Worm (Caenorhabditis elegans) whole organism, L1 larva: Measurements from ENCODE around the gene F08F1.4.

Experiments
- C04F5.9 ChIP-seq: sonication (generic microtip); optimal IDR thresholded peaks from 2 replicates; lab custom pipeline; 2016; ENCODE audit warnings: missing genetic modification characterization, missing compliant biosample characterization
- C16A3.4 ChIP-seq: fragments of 150-350 bp; optimal IDR thresholded peaks from 2 replicates; lab custom pipeline; 2014; ENCODE audit warnings: missing biosample characterization, missing genetic modification characterization
- alr-1 ChIP-seq: fragments of 200-800 bp; sonication (Bioruptor generic); optimal IDR thresholded peaks from 2 replicates; lab custom pipeline; 2018; ENCODE audit warnings: borderline replicate concordance, mild to moderate bottlenecking, missing genetic modification characterization, missing compliant biosample characterization
- aly-2 ChIP-seq: fragments of 150-350 bp; optimal IDR thresholded peaks from 2 replicates; lab custom pipeline; 2014; ENCODE audit warnings: missing biosample characterization, missing genetic modification characterization
- ama-1 ChIP-seq: fragments of 150-350 bp; optimal IDR thresholded peaks from 2 replicates; lab custom pipeline; 2014
- ceh-63 ChIP-seq: fragments of 200-800 bp; sonication (Bioruptor generic); optimal IDR thresholded peaks from 2 replicates; lab custom pipeline; 2018; ENCODE audit warnings: mild to moderate bottlenecking, missing genetic modification characterization, missing compliant biosample characterization
- ceh-82 ChIP-seq, 3 experiments: fragments of 150-350 bp in 1 of 3; sonication (generic microtip) in 2 of 3; optimal IDR thresholded peaks; 2 replicates each; lab custom pipeline; 2014 to 2017; ENCODE audit warnings: missing biosample characterization in 3 of 3, missing genetic modification characterization in 3 of 3
- ceh-88 ChIP-seq: fragments of 200-800 bp; sonication (Bioruptor generic); IDR thresholded peaks from 2 replicates; pipeline ENCODE4 v1.3.6; 2022; ENCODE audit warnings: missing genetic modification characterization, missing compliant biosample characterization
- ceh-90 ChIP-seq: sonication (generic microtip); optimal IDR thresholded peaks from 2 replicates; lab custom pipeline; 2016; ENCODE audit warnings: missing genetic modification characterization, missing compliant biosample characterization
- ces-1 ChIP-seq: fragments of 150-350 bp; optimal IDR thresholded peaks from 2 replicates; lab custom pipeline; 2014; ENCODE audit warnings: missing biosample characterization, missing genetic modification reagents, missing genetic modification characterization
- dpl-1 ChIP-seq, 3 experiments: fragments of 150-350 bp in 2 of 3; sonication (generic microtip) in 1 of 3; optimal IDR thresholded peaks; 2 replicates each; lab custom pipeline; 2014 to 2017; ENCODE audit warnings: missing biosample characterization in 3 of 3, missing genetic modification characterization in 3 of 3, missing genetic modification reagents in 3 of 3
- egl-13 ChIP-seq: sonication (generic microtip); optimal IDR thresholded peaks from 2 replicates; lab custom pipeline; 2016; ENCODE audit warnings: missing genotype, missing genetic modification reagents, missing genetic modification characterization, missing compliant biosample characterization
- egl-27 ChIP-seq, 2 experiments: fragments of 150-350 bp in 1 of 2; sonication (generic microtip); optimal IDR thresholded peaks; 3 replicates each; lab custom pipeline; 2017 to 2018; ENCODE audit warnings: missing biosample characterization in 2 of 2, missing genetic modification characterization in 2 of 2, missing genetic modification reagents in 2 of 2
- elt-3 ChIP-seq, 6 experiments: fragments of 150-350 bp in 1 of 6; sonication (generic microtip); optimal IDR thresholded peaks; 2 replicates each; lab custom pipeline; 2017 to 2018; ENCODE audit warnings: missing biosample characterization in 6 of 6, missing genetic modification characterization in 6 of 6, inconsistent platforms in 1 of 6
- irx-1 ChIP-seq: sonication (generic microtip); optimal IDR thresholded peaks from 2 replicates; lab custom pipeline; 2016; ENCODE audit warnings: missing genetic modification characterization, missing compliant biosample characterization
- isw-1 ChIP-seq: fragments of 200-800 bp; sonication (Bioruptor generic); IDR thresholded peaks from 2 replicates; pipeline ENCODE4 v1.3.6; 2022; ENCODE audit warnings: missing genetic modification characterization, missing compliant biosample characterization
- jun-1 ChIP-seq: fragments of 150-350 bp; optimal IDR thresholded peaks from 2 replicates; lab custom pipeline; 2014; ENCODE audit warnings: missing biosample characterization, missing genetic modification reagents, missing genetic modification characterization
- lin-14 ChIP-seq: fragments of 200-800 bp; sonication (Bioruptor generic); optimal IDR thresholded peaks from 2 replicates; lab custom pipeline; 2018; ENCODE audit warnings: mild to moderate bottlenecking, missing genetic modification characterization, moderate library complexity, missing compliant biosample characterization
- lin-35 ChIP-seq, 2 experiments: fragments of 150-350 bp; optimal IDR thresholded peaks; 2 replicates each; lab custom pipeline; 2014; ENCODE audit warnings: missing biosample characterization in 2 of 2, missing genetic modification characterization in 2 of 2, missing genetic modification reagents in 2 of 2
- lin-39 ChIP-seq: fragments of 150-350 bp; optimal IDR thresholded peaks from 2 replicates; lab custom pipeline; 2014; ENCODE audit warnings: missing biosample characterization, missing genetic modification reagents, missing genetic modification characterization
- mab-9 ChIP-seq: fragments of 200-800 bp; sonication (Bioruptor generic); IDR thresholded peaks from 2 replicates; pipeline ENCODE4 v1.3.6; 2022; ENCODE audit warnings: missing genetic modification reagents, missing genetic modification characterization, missing compliant biosample characterization
- mef-2 ChIP-seq: fragments of 150-350 bp; optimal IDR thresholded peaks from 2 replicates; lab custom pipeline; 2014; ENCODE audit warnings: missing biosample characterization, missing genetic modification characterization
- mep-1 ChIP-seq: fragments of 150-350 bp; optimal IDR thresholded peaks from 2 replicates; lab custom pipeline; 2014; ENCODE audit warnings: missing biosample characterization, missing genetic modification characterization
- nhr-11 ChIP-seq: fragments of 150-350 bp; optimal IDR thresholded peaks from 2 replicates; lab custom pipeline; 2014; ENCODE audit warnings: missing biosample characterization, missing genetic modification characterization
- nhr-12 ChIP-seq: sonication (generic microtip); optimal IDR thresholded peaks from 2 replicates; lab custom pipeline; 2017; ENCODE audit warnings: missing biosample characterization, missing genetic modification characterization
- nhr-19 ChIP-seq: fragments of 200-800 bp; sonication (Bioruptor generic); conservative IDR thresholded peaks from 2 replicates; pipeline ENCODE4 v1.3.6; 2022; ENCODE audit warnings: missing genetic modification characterization, missing compliant biosample characterization
- nhr-20 ChIP-seq: sonication (generic microtip); optimal IDR thresholded peaks from 2 replicates; lab custom pipeline; 2016; ENCODE audit warnings: mild to moderate bottlenecking, missing genetic modification characterization, missing compliant biosample characterization
- nhr-28 ChIP-seq: fragments of 150-350 bp; optimal IDR thresholded peaks from 2 replicates; lab custom pipeline; 2014; ENCODE audit warnings: missing biosample characterization, missing genetic modification characterization
- nhr-47 ChIP-seq: sonication (generic microtip); optimal IDR thresholded peaks from 2 replicates; lab custom pipeline; 2016; ENCODE audit warnings: mild to moderate bottlenecking, missing genetic modification characterization, moderate library complexity, missing compliant biosample characterization
- nhr-71 ChIP-seq: sonication (generic microtip); optimal IDR thresholded peaks from 2 replicates; lab custom pipeline; 2016; ENCODE audit warnings: mild to moderate bottlenecking, missing genetic modification characterization, moderate library complexity, missing compliant biosample characterization
- nhr-77 ChIP-seq: fragments of 150-350 bp; optimal IDR thresholded peaks from 2 replicates; lab custom pipeline; 2014; ENCODE audit warnings: missing biosample characterization, missing genetic modification characterization
- nhr-85 ChIP-seq: sonication (generic microtip); peaks from one replicate; lab custom pipeline; 2016; ENCODE audit warnings: missing genetic modification characterization, inconsistent platforms, missing compliant biosample characterization
- nhr-90 ChIP-seq: sonication (generic microtip); optimal IDR thresholded peaks from 2 replicates; lab custom pipeline; 2016; ENCODE audit warnings: mild to moderate bottlenecking, missing genetic modification characterization, missing compliant biosample characterization; ENCODE audit not compliant: poor library complexity
- pag-3 ChIP-seq: sonication (generic microtip); optimal IDR thresholded peaks from 2 replicates; lab custom pipeline; 2017; ENCODE audit warnings: missing genetic modification characterization, mild to moderate bottlenecking, missing compliant biosample characterization, antibody characterized with exemption, borderline replicate concordance; ENCODE audit not compliant: insufficient read depth
- pax-3 ChIP-seq: fragments of 200-800 bp; sonication (Bioruptor generic); optimal IDR thresholded peaks from 2 replicates; lab custom pipeline; 2018; ENCODE audit warnings: mild to moderate bottlenecking, missing genetic modification characterization, moderate library complexity, missing compliant biosample characterization
- pqm-1 ChIP-seq: sonication (generic microtip); optimal IDR thresholded peaks from 3 replicates; lab custom pipeline; 2017; ENCODE audit warnings: missing biosample characterization, missing genetic modification characterization
- rnt-1 ChIP-seq: sonication (generic microtip); optimal IDR thresholded peaks from 2 replicates; lab custom pipeline; 2016; ENCODE audit warnings: mild to moderate bottlenecking, missing genetic modification characterization, moderate library complexity, missing compliant biosample characterization
- skn-1 ChIP-seq: fragments of 150-350 bp; optimal IDR thresholded peaks from 2 replicates; lab custom pipeline; 2014; ENCODE audit warnings: missing biosample characterization, missing genetic modification characterization
- snpc-4 ChIP-seq: fragments of 150-350 bp; optimal IDR thresholded peaks from 2 replicates; lab custom pipeline; 2014; ENCODE audit warnings: missing biosample characterization, missing genetic modification characterization
- snu-23 ChIP-seq: sonication (generic microtip); optimal IDR thresholded peaks from 2 replicates; lab custom pipeline; 2016; ENCODE audit warnings: missing genetic modification characterization, missing compliant biosample characterization
- sox-4 ChIP-seq: sonication (generic microtip); optimal IDR thresholded peaks from 2 replicates; lab custom pipeline; 2016; ENCODE audit warnings: missing genetic modification characterization, missing compliant biosample characterization
- sup-37 ChIP-seq: fragments of 200-800 bp; sonication (Bioruptor generic); optimal IDR thresholded peaks from 2 replicates; lab custom pipeline; 2018; ENCODE audit warnings: mild to moderate bottlenecking, missing genetic modification characterization, missing compliant biosample characterization
- swsn-7 ChIP-seq: sonication (generic microtip); optimal IDR thresholded peaks from 2 replicates; lab custom pipeline; 2016; ENCODE audit warnings: missing genetic modification characterization, missing compliant biosample characterization
- tbx-2 ChIP-seq: sonication (generic microtip); optimal IDR thresholded peaks from 2 replicates; lab custom pipeline; 2016; ENCODE audit warnings: missing genetic modification characterization, missing compliant biosample characterization
- tlp-1 ChIP-seq: fragments of 150-350 bp; optimal IDR thresholded peaks from 2 replicates; lab custom pipeline; 2014; ENCODE audit warnings: missing biosample characterization, missing genetic modification characterization
- unc-30 ChIP-seq: sonication (generic microtip); optimal IDR thresholded peaks from 2 replicates; lab custom pipeline; 2017; ENCODE audit warnings: missing biosample characterization, missing genetic modification characterization
- unc-86 ChIP-seq: sonication (generic microtip); optimal IDR thresholded peaks from 2 replicates; lab custom pipeline; 2016; ENCODE audit warnings: missing genetic modification characterization, missing compliant biosample characterization
- unc-98 ChIP-seq: fragments of 200-800 bp; sonication (Bioruptor generic); IDR thresholded peaks from 2 replicates; pipeline ENCODE4 v1.3.6; 2022; ENCODE audit warnings: missing genetic modification characterization, missing compliant biosample characterization
- zip-4 ChIP-seq: fragments of 200-800 bp; sonication (Bioruptor generic); optimal IDR thresholded peaks from 2 replicates; lab custom pipeline; 2018; ENCODE audit warnings: mild to moderate bottlenecking, missing genetic modification characterization, moderate library complexity, missing compliant biosample characterization
- ztf-11 ChIP-seq, 2 experiments: sonication (generic microtip); optimal IDR thresholded peaks; 2 replicates each; lab custom pipeline; 2016 to 2017; ENCODE audit warnings: missing genetic modification characterization in 2 of 2, missing biosample characterization in 1 of 2, missing compliant biosample characterization in 1 of 2
- ztf-4 ChIP-seq: fragments of 150-350 bp; optimal IDR thresholded peaks from 2 replicates; lab custom pipeline; 2014; ENCODE audit warnings: missing biosample characterization, missing genetic modification characterization

The F08F1.4 gene

DNA sequence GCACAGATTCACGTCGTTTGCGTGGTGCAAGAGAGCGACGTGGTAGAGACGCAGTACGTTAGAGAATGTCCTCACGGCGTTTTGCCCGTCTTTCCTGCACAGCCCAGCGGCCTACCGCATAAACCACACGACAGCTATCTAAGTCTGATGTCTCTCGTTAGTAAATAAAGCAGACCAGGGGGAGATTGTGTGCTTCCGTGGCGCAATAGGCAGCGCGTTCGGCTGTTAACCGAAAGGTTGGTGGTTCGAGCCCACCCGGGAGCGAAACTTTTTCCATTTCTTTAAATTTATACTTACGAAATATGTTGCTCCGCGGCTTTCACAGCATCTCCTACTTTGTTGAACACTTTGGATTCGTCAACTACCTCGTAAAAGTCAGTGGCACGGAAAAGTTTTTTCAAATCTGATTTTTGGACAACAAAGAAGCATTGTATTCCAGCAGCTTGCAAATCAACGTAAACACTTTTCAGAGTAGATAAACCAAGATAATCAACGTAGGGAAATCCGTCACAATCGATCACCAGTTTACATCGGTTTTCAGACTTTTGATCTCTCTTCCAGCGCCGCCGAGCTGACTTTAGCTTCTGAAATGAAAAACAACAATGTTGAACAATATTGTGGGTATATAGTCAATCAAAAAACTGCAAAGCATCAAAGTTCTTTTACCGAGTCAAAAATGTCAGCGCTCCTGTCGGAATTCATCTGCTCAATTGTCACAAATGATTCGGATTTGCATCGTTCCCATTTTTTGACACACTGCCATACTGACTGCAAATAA is 8.7 kb upstream of the F08F1.4 start:
- TF ChIP-seq egl-13 (peak; percentile 84), sox-4 (tag; lab: Kevin White, UChicago) (peak; percentile 84), unc-30 (tag; lab: Kevin White, UChicago) (no peak), mef-2 (tag; lab: Kevin White, UChicago) (peak; percentile 45), ceh-90 (tag; lab: Kevin White, UChicago) (no peak), jun-1 (tag; lab: Kevin White, UChicago) (peak; percentile 87), aly-2 (tag; lab: Kevin White, UChicago) (peak; percentile 63), snu-23 (GFP tag; lab: Kevin White, UChicago) (peak; percentile 96), zip-4 (GFP tag; lab: Kevin White, UChicago) (peak; percentile 81), ama-1 (lab: Kevin White, UChicago) (no peak), lin-35 (GFP tag; optimal IDR thresholded peaks at IDR 0.05; lab: Kevin White, UChicago) (peak; percentile 33 to 83), isw-1 (GFP tag; lab: Robert Waterston, UW) (peak; percentile 86), C16A3.4 (peak; percentile 88), swsn-7 (tag; lab: Kevin White, UChicago) (peak; percentile 94), ces-1 (GFP tag; lab: Kevin White, UChicago) (no peak), lin-14 (GFP tag; lab: Kevin White, UChicago) (peak; percentile 97), pag-3 (peak; percentile 5), nhr-90 (tag; lab: Kevin White, UChicago) (peak; percentile 91), nhr-71 (tag; lab: Kevin White, UChicago) (peak; percentile 96), nhr-85 (peak; percentile 94), nhr-19 (GFP tag; lab: Robert Waterston, UW) (peak; percentile 92), tbx-2 (tag; lab: Kevin White, UChicago) (peak; percentile 94), unc-86 (tag; lab: Kevin White, UChicago) (peak; percentile 87), egl-27 (tag; optimal IDR thresholded peaks at IDR 0.05; lab: Kevin White, UChicago) (peak; percentile 69 to 73), pax-3 (peak; percentile 82), elt-3 (tag; optimal IDR thresholded peaks at IDR 0.05; lab: Kevin White, UChicago) (peak in 3 of 6 experiments; percentile 4 to 83 (median 39)), mab-9 (GFP tag; lab: Robert Waterston, UW) (peak; percentile 70), sup-37 (GFP tag; lab: Kevin White, UChicago) (peak; percentile 81), nhr-47 (tag; lab: Kevin White, UChicago) (peak; percentile 96), ztf-4 (peak; percentile 83), tlp-1 (tag; lab: Kevin White, UChicago) (no peak), skn-1 (tag; lab: Kevin White, UChicago) (peak; percentile 78), snpc-4 (tag; lab: Kevin White, UChicago) (peak; percentile 49), ceh-63 (no peak), pqm-1 (tag; lab: Kevin White, UChicago) (no peak), alr-1 (tag; lab: Kevin White, UChicago) (no peak), nhr-28 (tag; lab: Kevin White, UChicago) (no peak), rnt-1 (tag; lab: Kevin White, UChicago) (peak; percentile 91), nhr-20 (tag; lab: Kevin White, UChicago) (peak; percentile 94), ztf-11 (tag; optimal IDR thresholded peaks at IDR 0.05; lab: Kevin White, UChicago) (peak in 1 of 2 experiments; percentile 85), lin-39 (peak; percentile 68), nhr-12 (tag; lab: Kevin White, UChicago) (no peak), mep-1 (tag; lab: Kevin White, UChicago) (peak; percentile 81), nhr-77 (peak; percentile 75), ceh-82 (tag; optimal IDR thresholded peaks at IDR 0.05; lab: Kevin White, UChicago) (peak; percentile 60 to 83 (median 74)), nhr-11 (tag; lab: Kevin White, UChicago) (peak; percentile 62), ceh-88 (GFP tag; lab: Robert Waterston, UW) (peak; percentile 89), C04F5.9 (tag; lab: Kevin White, UChicago) (peak; percentile 39), irx-1 (tag; lab: Kevin White, UChicago) (peak; percentile 90), dpl-1 (GFP tag; optimal IDR thresholded peaks at IDR 0.05; lab: Kevin White, UChicago) (peak in 2 of 3 experiments; percentile 44 to 50), unc-98 (GFP tag; lab: Robert Waterston, UW) (peak; percentile 73)
